Worm (Caenorhabditis elegans) whole organism, midembryonic: ENCODE measurements around the gene K06H6.2.

Experiments used
- T22C8.4 ChIP-seq: fragments of 200-800 bp; sonication (Bioruptor generic); IDR thresholded peaks from 2 replicates; pipeline ENCODE4 v1.3.6; 2022; ENCODE audit warnings: missing genetic modification characterization, missing compliant biosample characterization
- flt-1 ChIP-seq: fragments of 200-800 bp; sonication (Bioruptor generic); IDR thresholded peaks from 2 replicates; pipeline ENCODE4 v1.3.6; 2022; ENCODE audit warnings: missing genetic modification characterization, missing compliant biosample characterization

DNA sequence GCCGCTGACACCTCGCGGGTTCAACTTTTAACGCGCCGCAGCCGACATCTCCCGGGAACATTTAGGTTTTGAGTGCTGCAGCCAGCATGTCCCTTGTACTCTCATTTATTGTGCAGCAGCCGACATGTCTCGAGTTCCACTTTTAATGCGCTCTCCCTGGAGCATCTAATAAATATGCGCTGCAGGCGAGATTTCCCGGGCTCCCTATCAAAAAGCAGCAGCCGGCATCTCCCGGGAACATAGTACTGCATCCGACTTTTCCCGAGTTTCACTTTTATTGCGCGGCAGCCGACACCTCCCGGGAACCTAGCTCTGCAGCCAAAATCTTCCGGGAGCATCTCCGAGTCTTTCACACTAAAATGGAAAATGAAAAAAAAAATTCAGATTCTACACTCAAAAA, 35.4 kb downstream of the K06H6.2 start:
- no peak for TF ChIP-seq flt-1 (GFP tag; lab: Robert Waterston, UW)
- TF ChIP-seq T22C8.4 (GFP tag; lab: Robert Waterston, UW) = no peak
